Fruit fly (Drosophila melanogaster): ENCODE data around the gene CG3062.

CG3062 gene

dm6 chrX:4610481-4610880, 34.2 kb downstream of the CG3062 start (continued):
- no peak for TF ChIP-seq CG17802 (tag; optimal IDR thresholded peaks at IDR 0.05)
- TF ChIP-seq CG4360 (GFP tag; IDR thresholded peaks at IDR 0.05), result no peak
- TF ChIP-seq eve (GFP tag; optimal IDR thresholded peaks at IDR 0.05), result peak in 1 of 2 experiments; percentile 10
- no peak for TF ChIP-seq p53 (GFP tag; optimal IDR thresholded peaks at IDR 0.05)
- no peak for TF ChIP-seq CG10979 (tag; optimal IDR thresholded peaks at IDR 0.05)
- TF ChIP-seq al (GFP tag; IDR thresholded peaks at IDR 0.05), result no peak
- TF ChIP-seq CkIIα-i1 (GFP tag; IDR thresholded peaks at IDR 0.05), result no peak
- TF ChIP-seq CG18599 (GFP tag; optimal IDR thresholded peaks at IDR 0.05), result peak; percentile 80
- TF ChIP-seq CG8290 (GFP tag; optimal IDR thresholded peaks at IDR 0.05), result no peak
- peak in 1 of 2 experiments; percentile 88 for TF ChIP-seq CG8290 (tag; optimal IDR thresholded peaks at IDR 0.05)
- no peak for TF ChIP-seq H15 (GFP tag; IDR thresholded peaks at IDR 0.05)
- TF ChIP-seq br (optimal IDR thresholded peaks at IDR 0.05), result no peak
- TF ChIP-seq klu (GFP tag; IDR thresholded peaks at IDR 0.05), result no peak
- no peak for TF ChIP-seq CG31224 (GFP tag; IDR thresholded peaks at IDR 0.05)
- no peak for TF ChIP-seq CG4854 (GFP tag; optimal IDR thresholded peaks at IDR 0.05)
- TF ChIP-seq kah (GFP tag; optimal IDR thresholded peaks at IDR 0.05), result no peak
- TF ChIP-seq CG17568 (GFP tag; optimal IDR thresholded peaks at IDR 0.05), result no peak
- TF ChIP-seq Bgb (GFP tag; IDR thresholded peaks at IDR 0.05; ENCODE audit: partially characterized antibody), result no peak
- no peak for TF ChIP-seq CG11398 (GFP tag; optimal IDR thresholded peaks at IDR 0.05)
- no peak for TF ChIP-seq CG12236 (GFP tag; optimal IDR thresholded peaks at IDR 0.05)
- TF ChIP-seq CG1233 (GFP tag; optimal IDR thresholded peaks at IDR 0.05), result no peak
- TF ChIP-seq caup (GFP tag; optimal IDR thresholded peaks at IDR 0.05; ENCODE audit: severe bottlenecking), result peak; percentile 63
- no peak for TF ChIP-seq gt (GFP tag; IDR thresholded peaks at IDR 0.05)
- TF ChIP-seq Lim3 (GFP tag; IDR thresholded peaks at IDR 0.05), result no peak
- TF ChIP-seq chm (GFP tag; IDR thresholded peaks at IDR 0.05), result no peak
- TF ChIP-seq CG1647 (GFP tag; optimal IDR thresholded peaks at IDR 0.05), result peak; percentile 28
- no peak for TF ChIP-seq Trl (optimal IDR thresholded peaks at IDR 0.05)
- peak; percentile 28 for TF ChIP-seq Trl (GFP tag; optimal IDR thresholded peaks at IDR 0.05)
- TF ChIP-seq CG2116 (GFP tag; optimal IDR thresholded peaks at IDR 0.05), result no peak
- TF ChIP-seq CG3726 (GFP tag; IDR thresholded peaks at IDR 0.05), result no peak
- TF ChIP-seq CG10321 (GFP tag; IDR thresholded peaks at IDR 0.05), result no peak
- TF ChIP-seq Blimp-1 (GFP tag; optimal IDR thresholded peaks at IDR 0.05), result no peak
- no peak for TF ChIP-seq gsb (GFP tag; IDR thresholded peaks at IDR 0.05)
- no peak for TF ChIP-seq gfzf (GFP tag; optimal IDR thresholded peaks at IDR 0.05)
- TF ChIP-seq cg (GFP tag; optimal IDR thresholded peaks at IDR 0.05), result no peak
- no peak for TF ChIP-seq prd (optimal IDR thresholded peaks at IDR 0.05)
- TF ChIP-seq prd (GFP tag; IDR thresholded peaks at IDR 0.05), result no peak
- peak; percentile 11 for TF ChIP-seq tio (GFP tag; optimal IDR thresholded peaks at IDR 0.05)
- no peak for TF ChIP-seq fru (optimal IDR thresholded peaks at IDR 0.05)
- TF ChIP-seq hbn (GFP tag; IDR thresholded peaks at IDR 0.05; ENCODE audit: partially characterized antibody), result no peak
- no peak for TF ChIP-seq h (optimal IDR thresholded peaks at IDR 0.05)
- TF ChIP-seq CG15073 (GFP tag; optimal IDR thresholded peaks at IDR 0.05), result no peak

dm6 chrX:4609737-4610136, 34.9 kb downstream of the CG3062 start:
- TF ChIP-seq sc (optimal IDR thresholded peaks at IDR 0.05), result no peak
- TF ChIP-seq sc (GFP tag; optimal IDR thresholded peaks at IDR 0.05), result peak; percentile 57
- TF ChIP-seq sens (GFP tag), result peak; percentile 87
- no peak for TF ChIP-seq Atf-2 (GFP tag; optimal IDR thresholded peaks at IDR 0.05)
- no peak for TF ChIP-seq GATAe (GFP tag; conservative IDR thresholded peaks at IDR 0.05)
- TF ChIP-seq CG3407 (GFP tag; optimal IDR thresholded peaks at IDR 0.05), result peak; percentile 57
- TF ChIP-seq CG11504 (tag; optimal IDR thresholded peaks at IDR 0.05), result peak; percentile 6
- peak; percentile 14 for TF ChIP-seq CG10209 (GFP tag; optimal IDR thresholded peaks at IDR 0.05)
- TF ChIP-seq zen (tag; optimal IDR thresholded peaks at IDR 0.05), result no peak
- no peak for TF ChIP-seq CG31224 (GFP tag; IDR thresholded peaks at IDR 0.05)
- no peak for TF ChIP-seq Stat92E (GFP tag; optimal IDR thresholded peaks at IDR 0.05)
- TF ChIP-seq CG16863 (GFP tag; optimal IDR thresholded peaks at IDR 0.05), result no peak
- TF ChIP-seq CG12071 (GFP tag; optimal IDR thresholded peaks at IDR 0.05), result no peak
- TF ChIP-seq ara (GFP tag; IDR thresholded peaks at IDR 0.05), result peak; percentile 46; the same call in 1 of the 2 replicates
- 0 out of 2 replicates have a peak, but pooled peaks have one; percentile 9 for TF ChIP-seq vvl (GFP tag; IDR thresholded peaks at IDR 0.05)
- peak; percentile 3 for TF ChIP-seq PHDP (tag; optimal IDR thresholded peaks at IDR 0.05)

Data from whole organism, embryonic.